Fruit fly (Drosophila melanogaster): ENCODE measurements around the gene Ir76a.

Ir76a gene

dm6 chr3L:19794203-19794802 lies 4.8 kb upstream of the Ir76a start (continued):
- TF ChIP-seq CG10267 (tag; optimal IDR thresholded peaks at IDR 0.05): peak; percentile 77
- TF ChIP-seq Awh (GFP tag; IDR thresholded peaks at IDR 0.05): peak; percentile 68
- peak; percentile 61; the same call in 1 of the 2 replicates for TF ChIP-seq CG32772 (GFP tag; IDR thresholded peaks at IDR 0.05)
- no peak for TF ChIP-seq Trl (optimal IDR thresholded peaks at IDR 0.05)
- TF ChIP-seq Trl (GFP tag; optimal IDR thresholded peaks at IDR 0.05): peak; percentile 78
- peak; percentile 53 for TF ChIP-seq CG10565 (GFP tag; optimal IDR thresholded peaks at IDR 0.05)
- TF ChIP-seq CG2199 (GFP tag; IDR thresholded peaks at IDR 0.05): no peak; the same call in 2 of the 3 replicates
- TF ChIP-seq lbe (GFP tag; optimal IDR thresholded peaks at IDR 0.05): peak; percentile 88
- TF ChIP-seq CG16863 (GFP tag; optimal IDR thresholded peaks at IDR 0.05): peak; percentile 79
- TF ChIP-seq E2f2 (GFP tag; IDR thresholded peaks at IDR 0.05): peak; percentile 48; the same call in 1 of the 2 replicates
- peak; percentile 91 for TF ChIP-seq gem (tag; optimal IDR thresholded peaks at IDR 0.05)
- peak; percentile 52 for TF ChIP-seq CG15073 (GFP tag; optimal IDR thresholded peaks at IDR 0.05)
- peak; percentile 31 for TF ChIP-seq HmgD (GFP tag; optimal IDR thresholded peaks at IDR 0.05)
- TF ChIP-seq twi (tag; optimal IDR thresholded peaks at IDR 0.05): peak; percentile 57
- TF ChIP-seq unpg (GFP tag; optimal IDR thresholded peaks at IDR 0.05): peak; percentile 70
- peak; percentile 77 for TF ChIP-seq corto (GFP tag; optimal IDR thresholded peaks at IDR 0.05)

- TF ChIP-seq ro (GFP tag; IDR thresholded peaks at IDR 0.05) (no peak), cad (GFP tag; optimal IDR thresholded peaks at IDR 0.05) (no peak), stc (GFP tag; IDR thresholded peaks at IDR 0.05) (no peak), Bgb (GFP tag; IDR thresholded peaks at IDR 0.05; ENCODE audit: partially characterized antibody) (peak; percentile 42; the same call in 1 of the 2 replicates), Ets65A (GFP tag) (peak; percentile 21), Doc3 (GFP tag; IDR thresholded peaks at IDR 0.05; ENCODE audit: partially characterized antibody) (peak; percentile 62), ac (GFP tag; optimal IDR thresholded peaks at IDR 0.05) (no peak), bigmax (GFP tag; optimal IDR thresholded peaks at IDR 0.05) (no peak), CG1602 (GFP tag; optimal IDR thresholded peaks at IDR 0.05) (no peak), CG17568 (GFP tag; optimal IDR thresholded peaks at IDR 0.05) (no peak), unpg (GFP tag; optimal IDR thresholded peaks at IDR 0.05) (no peak), schlank (tag; optimal IDR thresholded peaks at IDR 0.05) (no peak), Dbx (GFP tag; IDR thresholded peaks at IDR 0.05) (no peak), Dref (GFP tag; IDR thresholded peaks at IDR 0.05) (peak; percentile 56), mam (GFP tag; optimal IDR thresholded peaks at IDR 0.05) (no peak), gsb (GFP tag; IDR thresholded peaks at IDR 0.05) (no peak), caup (GFP tag; optimal IDR thresholded peaks at IDR 0.05; ENCODE audit: severe bottlenecking) (no peak), CG2129 (GFP tag; IDR thresholded peaks at IDR 0.05; ENCODE audit: partially characterized antibody) (0 out of 2 replicates have a peak, but pooled peaks have one; percentile 29), CG16863 (GFP tag; optimal IDR thresholded peaks at IDR 0.05) (no peak), CG32767 (GFP tag; IDR thresholded peaks at IDR 0.05) (no peak), H2.0 (GFP tag; IDR thresholded peaks at IDR 0.05) (no peak), CG17359 (tag; optimal IDR thresholded peaks at IDR 0.05) (no peak), CG7745 (tag; optimal IDR thresholded peaks at IDR 0.05) (no peak), CG4730 (GFP tag; IDR thresholded peaks at IDR 0.05) (no peak), Hey (tag; optimal IDR thresholded peaks at IDR 0.05) (no peak), h (optimal IDR thresholded peaks at IDR 0.05) (no peak), CG13287 (GFP tag; IDR thresholded peaks at IDR 0.05; ENCODE audit: partially characterized antibody) (peak; percentile 59), CG2199 (GFP tag; IDR thresholded peaks at IDR 0.05) (no peak), CG14667 (GFP tag; IDR thresholded peaks at IDR 0.05) (no peak), CG1603 (tag; optimal IDR thresholded peaks at IDR 0.05) (no peak), Bdp1 (GFP tag; optimal IDR thresholded peaks at IDR 0.05) (no peak), zen2 (GFP tag; IDR thresholded peaks at IDR 0.05; ENCODE audit: partially characterized antibody) (peak; percentile 41; the same call in 1 of the 3 replicates), Asciz (GFP tag; optimal IDR thresholded peaks at IDR 0.05) (no peak), zfh1 (GFP tag; IDR thresholded peaks at IDR 0.05) (no peak), sug (tag; optimal IDR thresholded peaks at IDR 0.05) (no peak), prd (optimal IDR thresholded peaks at IDR 0.05) (no peak), prd (GFP tag; IDR thresholded peaks at IDR 0.05) (no peak)
Observed at dm6 chr3L:19801105-19801504, 2.0 kb downstream of the Ir76a start, which contains the start of gene CG14102. Gene CG14102 (minus strand): TSS chr3L:19801291.
